Worm (Caenorhabditis elegans) whole organism, L1 larva: ENCODE measurements around the gene T22B7.4.

Experiments
- aha-1 ChIP-seq: fragments of 150-350 bp; optimal IDR thresholded peaks from 2 replicates; lab custom pipeline; 2014; ENCODE audit warnings: missing biosample characterization, missing genetic modification characterization
- mdl-1 ChIP-seq, 2 experiments: fragments of 150-350 bp; optimal IDR thresholded peaks; 2 replicates each; lab custom pipeline; 2014 to 2017; ENCODE audit warnings: missing biosample characterization in 2 of 2, missing genetic modification characterization in 2 of 2, inconsistent platforms in 1 of 2
- nhr-237 ChIP-seq: fragments of 150-350 bp; optimal IDR thresholded peaks from 2 replicates; lab custom pipeline; 2014; ENCODE audit warnings: missing biosample characterization, missing genetic modification characterization
- ztf-4 ChIP-seq: fragments of 150-350 bp; optimal IDR thresholded peaks from 2 replicates; lab custom pipeline; 2014; ENCODE audit warnings: missing biosample characterization, missing genetic modification characterization

DNA sequence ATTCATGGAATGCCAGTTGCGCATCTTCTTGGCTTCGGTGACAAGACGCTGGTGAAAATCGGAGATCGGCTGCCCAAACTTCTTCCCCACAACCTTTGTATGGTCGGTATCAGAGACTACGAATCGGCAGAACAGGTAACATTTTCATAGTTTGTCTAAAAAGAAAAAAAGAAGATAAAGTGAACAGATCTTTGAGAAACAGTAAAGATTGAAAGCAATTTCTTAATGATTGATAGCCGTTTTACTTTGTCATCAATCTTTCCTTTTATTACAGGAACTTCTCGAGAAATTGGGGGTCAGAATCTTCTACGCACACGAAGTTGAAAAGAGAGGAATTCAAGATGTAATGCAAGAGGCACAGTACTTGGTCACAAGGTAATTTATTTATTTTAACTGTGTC lies 10.2 kb downstream of the T22B7.4 start:
- no peak for TF ChIP-seq aha-1 (tag; lab: Kevin White, UChicago)
- no peak for TF ChIP-seq ztf-4 (tag; lab: Kevin White, UChicago)
- TF ChIP-seq mdl-1 (tag; optimal IDR thresholded peaks at IDR 0.05; lab: Kevin White, UChicago): no peak
- no peak for TF ChIP-seq nhr-237 (tag; lab: Kevin White, UChicago)
